Fruit fly (Drosophila melanogaster) S2 (cell line): Measurements from ENCODE around the gene CG16986.

Experiments used
- CG8478 ChIP-seq: fragments of >200 bp; optimal IDR thresholded peaks from 2 replicates; lab custom pipeline; 2018
- CTCF ChIP-seq, 2 experiments: fragments of >200 bp; optimal IDR thresholded peaks; 2 replicates each; lab custom pipeline; 2018

Gene CG16986

DNA sequence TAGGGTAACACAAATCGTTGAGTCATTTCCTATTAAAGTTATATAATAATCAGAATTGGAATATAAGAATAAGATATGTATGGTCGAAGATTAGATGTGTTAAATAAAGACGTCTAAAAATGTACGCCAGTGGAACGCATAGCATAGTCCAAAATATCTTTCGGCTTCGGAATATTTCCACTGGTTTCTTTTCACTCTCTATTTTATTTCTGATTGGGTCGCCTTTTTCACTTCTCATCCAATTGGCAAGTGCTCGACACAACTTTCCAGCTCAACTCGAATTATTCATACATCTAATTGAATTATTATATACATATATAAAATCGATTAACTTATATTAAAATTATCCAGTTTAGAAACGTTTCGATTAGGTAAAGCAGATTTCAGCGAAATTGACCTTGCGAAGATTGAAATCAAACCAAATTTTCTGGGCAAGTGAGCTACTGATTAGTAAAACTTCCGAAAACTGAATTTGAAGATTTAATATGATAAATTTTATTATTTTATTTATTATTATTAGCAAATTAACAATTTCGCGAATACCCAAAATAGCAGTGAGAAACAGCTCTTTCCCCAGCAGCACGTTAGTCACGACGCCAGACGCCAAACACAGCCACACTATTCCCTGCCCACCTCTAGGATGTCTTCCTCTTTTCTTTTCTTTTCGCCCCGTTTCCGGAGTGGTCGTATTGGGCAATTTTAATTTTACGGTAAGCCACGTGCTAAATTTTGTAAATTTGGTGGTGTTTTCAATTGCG lies 13.1 kb upstream of the CG16986 start, which contains the start of gene RpL8:
RpL8 (plus strand) TSS at position 653 of the 758 bp plus-strand sequence.
- no peak for TF ChIP-seq CG8478 (lab: Kevin White, UChicago)

- no peak for TF ChIP-seq CTCF (optimal IDR thresholded peaks at IDR 0.05; lab: Kevin White, UChicago)
- TF ChIP-seq CG8478 (lab: Kevin White, UChicago): no peak
Measured at dm6 chr3L:2587562-2587918, 12.6 kb upstream of the CG16986 start.

- TF ChIP-seq CTCF (optimal IDR thresholded peaks at IDR 0.05; lab: Kevin White, UChicago) (no peak), CG8478 (lab: Kevin White, UChicago) (no peak)
Measured at dm6 chr3L:2588306-2588705, 11.8 kb upstream of the CG16986 start.

DNA sequence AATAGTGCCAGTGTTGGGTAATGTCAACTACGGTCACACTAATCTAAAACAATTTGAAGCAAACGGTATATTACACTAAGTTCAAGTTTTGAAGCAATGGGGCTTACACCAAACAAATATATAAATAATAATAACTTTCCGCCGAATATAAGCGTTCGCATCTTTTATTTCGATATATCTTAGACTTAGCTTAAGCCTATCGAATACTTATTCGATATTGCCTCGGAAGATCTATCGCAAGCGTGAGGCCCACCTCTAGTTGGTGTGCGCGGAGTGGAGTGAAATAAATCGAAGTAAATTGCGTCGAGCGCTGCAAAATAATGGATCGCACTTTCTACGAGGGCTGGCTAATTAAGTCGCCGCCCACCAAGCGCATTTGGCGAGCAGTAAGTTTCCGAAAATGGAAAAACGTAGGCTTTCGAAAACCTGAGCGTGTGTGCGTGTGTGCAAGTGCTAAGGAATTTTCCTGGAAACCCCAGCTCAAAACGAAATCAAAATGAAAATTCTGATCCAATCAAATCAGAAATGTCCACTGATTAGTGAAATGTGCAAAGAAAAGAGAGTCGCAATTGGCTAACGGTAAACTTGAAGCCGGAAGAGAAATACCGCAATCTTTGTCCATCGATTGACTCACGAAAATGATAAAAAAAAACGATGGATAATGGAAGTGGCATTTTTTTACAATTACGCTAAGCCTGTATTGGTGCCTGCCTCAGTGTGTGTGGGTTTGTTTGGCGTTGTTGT lies 10.8 kb upstream of the CG16986 start, which contains the start of gene dos:
dos (plus strand) TSS at position 248 of the 744 bp plus-strand sequence.
- TF ChIP-seq CTCF (optimal IDR thresholded peaks at IDR 0.05; lab: Kevin White, UChicago): no peak
- TF ChIP-seq CG8478 (lab: Kevin White, UChicago): no peak

DNA sequence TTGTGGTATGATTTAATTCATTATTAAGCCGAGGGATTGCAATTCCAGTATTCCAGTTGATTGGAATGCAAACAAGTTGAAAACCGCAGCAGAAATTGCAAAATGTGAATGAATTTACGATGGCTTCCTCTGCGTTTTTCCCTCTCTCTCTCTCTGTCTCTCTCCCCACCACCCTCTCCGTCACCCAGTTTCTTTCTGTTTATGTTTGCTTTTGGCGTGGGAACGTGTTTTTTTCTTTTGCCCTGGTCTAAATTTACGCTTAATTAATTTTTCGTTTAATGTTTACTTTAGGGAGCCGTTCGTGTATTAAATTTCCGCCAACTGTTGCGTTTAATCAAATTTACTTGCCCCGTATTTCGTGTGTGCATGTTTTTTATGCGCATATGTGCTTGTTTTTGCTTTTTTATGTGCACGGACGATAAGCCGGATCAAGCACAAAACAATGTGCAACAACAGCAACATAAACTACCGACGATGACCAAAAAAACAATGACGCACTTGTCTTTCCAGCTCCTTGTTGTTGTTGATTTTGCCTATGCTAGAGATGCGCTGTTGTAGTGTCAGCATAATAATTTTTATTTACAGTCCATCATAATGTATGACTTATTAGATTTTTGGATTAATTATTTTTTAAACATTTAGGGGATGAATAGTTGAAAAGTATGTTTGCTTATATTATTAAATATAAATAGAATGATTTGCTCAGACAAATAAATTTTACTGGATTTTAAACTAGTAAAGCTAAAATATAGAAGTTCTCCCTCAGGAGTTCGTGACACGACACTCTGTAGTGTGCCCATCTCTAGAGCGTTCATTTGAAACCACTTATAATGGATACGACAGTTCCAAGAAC lies 10.0 kb upstream of the CG16986 start:
- no peak for TF ChIP-seq CTCF (optimal IDR thresholded peaks at IDR 0.05; lab: Kevin White, UChicago)
- TF ChIP-seq CG8478 (lab: Kevin White, UChicago): no peak

DNA sequence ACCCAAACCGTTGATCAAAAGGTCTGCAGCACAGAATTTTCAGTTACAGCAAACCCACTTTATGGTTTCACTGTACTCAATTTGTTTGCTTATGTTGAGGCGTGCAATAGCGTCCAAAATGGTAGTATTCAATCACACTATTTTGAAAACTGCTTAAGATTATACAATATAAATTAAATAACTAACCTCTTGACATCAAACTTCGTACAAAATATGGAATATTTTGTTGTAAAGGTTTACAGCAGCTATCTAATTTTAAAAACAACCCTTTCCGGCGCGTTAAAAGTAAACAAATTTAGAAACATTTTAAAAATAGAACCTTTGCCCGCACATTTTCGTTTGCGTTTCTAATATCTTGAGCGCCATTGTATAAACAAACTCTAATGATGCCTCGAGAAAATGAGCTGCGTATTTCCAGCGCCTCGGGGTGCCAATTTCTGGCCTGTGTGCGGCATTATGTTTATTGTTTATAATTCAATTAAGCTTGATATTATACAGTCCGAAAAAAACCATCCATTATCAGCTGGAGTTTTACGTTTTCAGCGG lies 9.3 kb upstream of the CG16986 start:
- TF ChIP-seq CG8478 (lab: Kevin White, UChicago) (no peak), CTCF (optimal IDR thresholded peaks at IDR 0.05; lab: Kevin White, UChicago) (no peak)

DNA sequence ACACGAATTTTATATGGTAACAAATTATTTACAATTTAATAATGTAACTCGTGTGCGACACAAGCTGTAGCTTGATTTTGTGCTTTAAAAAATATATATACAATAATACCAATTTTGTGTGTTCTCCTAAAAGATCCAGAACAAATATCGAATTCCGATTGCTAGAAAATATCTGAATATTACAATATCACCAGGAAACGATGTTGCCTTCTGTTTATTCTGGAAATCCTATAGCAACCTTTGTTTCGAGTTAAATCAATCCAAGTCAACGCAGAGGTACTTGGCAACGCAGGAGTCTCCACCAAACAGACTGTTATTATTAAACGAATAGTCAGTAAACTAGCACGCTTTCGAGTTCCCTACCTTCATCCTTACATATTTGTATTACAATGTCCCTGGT lies 4.7 kb upstream of the CG16986 start, which contains the start of gene CG16984:
CG16984 (plus strand) TSS at position 301 of the 400 bp plus-strand sequence.
- no peak for TF ChIP-seq CG8478 (lab: Kevin White, UChicago)

DNA sequence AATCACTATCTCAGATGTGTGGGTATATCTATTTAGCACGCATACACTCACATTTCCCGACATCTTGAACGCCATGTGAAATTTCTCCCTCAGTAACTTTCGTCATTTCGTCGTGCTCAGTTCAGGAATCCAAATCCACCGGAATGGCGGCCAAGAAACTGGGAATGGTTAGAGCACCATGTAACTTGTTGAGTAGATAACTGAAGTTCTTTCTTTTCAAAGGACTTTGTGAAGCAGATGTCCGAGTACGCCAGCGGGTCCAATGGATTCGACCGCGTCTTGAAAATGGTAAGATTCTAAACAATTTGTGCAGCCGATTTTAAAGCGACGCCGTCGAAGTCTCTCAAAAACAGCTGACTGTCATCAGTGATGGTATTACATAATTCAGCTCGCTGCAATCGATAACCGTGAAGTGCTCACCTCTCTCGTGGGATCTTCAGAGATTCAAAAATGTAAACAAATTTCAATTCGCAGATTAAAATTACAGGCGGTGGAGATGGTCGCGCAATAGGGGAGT lies 859 bp upstream of the CG16986 start, which contains the start of the genes CG16985 and CG12182:
CG16985 (plus strand) TSS at position 84 of the 517 bp plus-strand sequence.
CG12182 (minus strand) TSS at position 366 of the 517 bp plus-strand sequence.
- TF ChIP-seq CG8478 (lab: Kevin White, UChicago): no peak

dm6 chr3L:2608825-2609224 lies 8.7 kb downstream of the CG16986 start:
- TF ChIP-seq CG8478 (lab: Kevin White, UChicago) (no peak), CTCF (optimal IDR thresholded peaks at IDR 0.05; lab: Kevin White, UChicago) (no peak)

DNA sequence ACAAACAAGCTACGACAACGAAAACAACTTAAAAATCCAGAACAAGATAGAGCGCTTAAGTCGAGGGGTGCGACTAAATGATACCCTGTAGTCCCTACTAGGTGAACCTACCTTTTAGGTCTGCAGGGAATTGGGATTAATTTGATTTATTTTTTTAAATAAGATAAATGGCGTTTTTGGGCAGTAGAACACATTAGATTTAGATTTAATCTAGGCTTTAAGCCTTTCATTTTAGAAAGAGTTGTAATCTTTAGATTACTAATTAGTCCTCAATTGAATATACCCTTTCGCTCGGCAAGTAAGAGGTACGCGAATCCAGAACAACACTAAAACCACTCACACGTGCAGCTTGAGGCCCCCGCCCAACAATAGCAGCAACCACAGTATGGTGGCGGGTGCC lies 14.1 kb downstream of the CG16986 start:
- TF ChIP-seq CG8478 (lab: Kevin White, UChicago) (no peak), CTCF (optimal IDR thresholded peaks at IDR 0.05; lab: Kevin White, UChicago) (no peak)

- no peak for TF ChIP-seq CTCF (optimal IDR thresholded peaks at IDR 0.05; lab: Kevin White, UChicago)
- TF ChIP-seq CG8478 (lab: Kevin White, UChicago): no peak
Measured at dm6 chr3L:2629964-2630363, 29.8 kb downstream of the CG16986 start, which contains the start of gene Pxn. Pxn (minus strand) TSS chr3L:2630064.

DNA sequence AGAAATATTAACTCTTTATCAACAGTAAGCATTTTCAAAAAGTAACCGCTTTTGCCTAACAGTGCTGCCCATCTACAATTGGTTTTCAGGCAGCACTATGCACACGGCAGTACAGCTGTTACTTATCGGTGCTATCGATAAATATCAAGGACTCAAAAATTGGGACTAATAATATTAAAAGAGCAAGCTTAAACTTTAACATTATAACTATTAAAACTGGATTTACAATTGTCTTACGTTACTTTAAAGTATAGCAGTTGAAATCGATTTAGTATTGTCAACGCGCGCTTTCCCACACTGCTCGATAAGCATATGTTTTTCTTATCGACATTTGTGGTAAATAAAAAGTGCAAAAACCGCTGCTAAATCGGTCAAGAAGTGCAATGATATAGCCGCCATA lies 31.3 kb downstream of the CG16986 start, which contains the start of the genes CG42245 and MEP-1:
CG42245 (plus strand) TSS at position 310 of the 400 bp plus-strand sequence.
MEP-1 (plus strand) TSS at position 310 of the 400 bp plus-strand sequence.
- TF ChIP-seq CTCF (optimal IDR thresholded peaks at IDR 0.05; lab: Kevin White, UChicago) (no peak), CG8478 (lab: Kevin White, UChicago) (no peak)

DNA sequence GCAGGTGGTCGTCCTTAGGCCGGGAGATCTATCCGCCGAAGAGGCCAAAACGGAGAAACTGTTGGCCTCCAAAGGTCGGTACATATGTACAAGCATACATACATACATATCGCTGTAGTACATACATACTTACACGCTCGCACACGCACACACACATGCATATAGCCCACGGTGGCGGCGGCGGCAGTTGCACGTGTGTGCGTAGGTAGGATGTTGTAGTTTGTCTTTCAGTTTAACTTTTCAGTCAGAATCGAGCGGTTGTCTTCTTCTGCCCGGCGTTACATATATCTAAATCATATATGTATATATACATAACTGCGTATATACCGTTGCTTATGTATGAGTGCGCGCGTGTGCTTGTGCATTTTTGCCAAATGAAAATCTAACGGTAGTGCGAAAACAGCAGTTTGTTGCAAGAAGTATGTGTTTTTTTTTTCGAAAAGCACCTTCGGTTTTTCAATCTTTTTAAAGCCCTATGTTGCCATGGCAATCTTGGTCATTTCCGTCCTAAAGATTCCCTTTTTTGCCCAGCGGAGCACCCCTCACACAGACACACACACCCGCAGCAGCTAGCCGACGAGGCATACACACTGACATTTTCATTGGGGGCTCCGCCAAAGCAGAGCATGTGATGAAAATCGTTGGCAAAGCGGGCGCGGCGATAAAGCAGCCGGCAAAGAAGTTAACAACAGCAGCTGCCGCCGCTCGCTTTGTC lies 32.1 kb downstream of the CG16986 start:
- no peak for TF ChIP-seq CTCF (optimal IDR thresholded peaks at IDR 0.05; lab: Kevin White, UChicago)
- TF ChIP-seq CG8478 (lab: Kevin White, UChicago): no peak
